Fruit fly (Drosophila melanogaster) whole organism, embryonic: ENCODE results near the gene Ser.

Source experiments
- BEAF-32 ChIP-seq: fragments of 200-800 bp; sonication (Bioruptor generic); optimal IDR thresholded peaks from 3 replicates; lab custom pipeline; 2017; ENCODE audit warnings: missing biosample characterization, missing genetic modification characterization, mild to moderate bottlenecking, moderate library complexity, missing genetic modification reagents
- CG10209 ChIP-seq: fragments of 200-800 bp; sonication (Bioruptor generic); optimal IDR thresholded peaks from 3 replicates; lab custom pipeline; 2017; ENCODE audit warnings: missing biosample characterization, mild to moderate bottlenecking, missing genetic modification characterization, missing genetic modification reagents
- CG11504 ChIP-seq: fragments of 200-800 bp; sonication (Bioruptor generic); optimal IDR thresholded peaks from 3 replicates; lab custom pipeline; 2019; ENCODE audit warnings: missing biosample characterization, mild to moderate bottlenecking, missing genetic modification characterization, moderate library complexity
- CG11696 ChIP-seq: fragments of 200-800 bp; sonication (Bioruptor generic); IDR thresholded peaks from 2 replicates; pipeline ENCODE4 v1.3.6; 2022; ENCODE audit warnings: missing biosample characterization, missing genetic modification characterization
- CG12659 ChIP-seq: fragments of 200-800 bp; sonication (Bioruptor generic); optimal IDR thresholded peaks from 3 replicates; lab custom pipeline; 2017; ENCODE audit warnings: mild to moderate bottlenecking, missing biosample characterization, missing genetic modification reagents, missing genetic modification characterization
- CG15514 ChIP-seq: fragments of 200-800 bp; sonication (Bioruptor generic); optimal IDR thresholded peaks from 3 replicates; lab custom pipeline; 2017; ENCODE audit warnings: missing biosample characterization, missing genetic modification characterization, mild to moderate bottlenecking, moderate library complexity, missing genetic modification reagents
- CG17186 ChIP-seq: fragments of 200-800 bp; sonication (Bioruptor generic); optimal IDR thresholded peaks from 3 replicates; lab custom pipeline; 2017; ENCODE audit warnings: missing biosample characterization, missing genetic modification reagents, missing genetic modification characterization
- CG1792 ChIP-seq: fragments of 200-800 bp; sonication (Bioruptor generic); optimal IDR thresholded peaks from 2 replicates; lab custom pipeline; 2016; ENCODE audit warnings: missing biosample characterization, missing genetic modification characterization
- CG18619 ChIP-seq: fragments of 200-800 bp; sonication (Bioruptor generic); optimal IDR thresholded peaks from 3 replicates; lab custom pipeline; 2017; ENCODE audit warnings: missing biosample characterization, mild to moderate bottlenecking, missing genetic modification characterization
- CG30020 ChIP-seq: fragments of 200-800 bp; optimal IDR thresholded peaks from 2 replicates; lab custom pipeline; 2019; ENCODE audit warnings: missing biosample characterization, mild to moderate bottlenecking, missing genetic modification characterization, moderate library complexity
- CG31224 ChIP-seq: fragments of 200-800 bp; sonication (Bioruptor generic); IDR thresholded peaks from 2 replicates; pipeline ENCODE4 v1.3.6; 2022; ENCODE audit warnings: missing biosample characterization, missing genetic modification characterization
- CG3847 ChIP-seq: fragments of 200-800 bp; sonication (Bioruptor generic); IDR thresholded peaks from 2 replicates; pipeline ENCODE4 v1.3.6; 2022; ENCODE audit warnings: missing biosample characterization, missing genetic modification characterization
- CG6689 ChIP-seq: fragments of 200-800 bp; sonication (Bioruptor generic); IDR thresholded peaks from 2 replicates; pipeline ENCODE4 v1.3.6; 2022; ENCODE audit warnings: missing biosample characterization, missing genetic modification characterization
- CG7786 ChIP-seq: fragments of 200-800 bp; sonication (Bioruptor generic); optimal IDR thresholded peaks from 2 replicates; lab custom pipeline; 2016; ENCODE audit warnings: missing biosample characterization, missing genetic modification characterization
- CG8290 ChIP-seq, 3 experiments: fragments of 200-800 bp; sonication (Bioruptor generic); optimal IDR thresholded peaks; 2 replicates each; lab custom pipeline; 2016 to 2019; ENCODE audit warnings: missing biosample characterization in 3 of 3, missing genetic modification characterization in 3 of 3, mild to moderate bottlenecking in 2 of 3, moderate library complexity in 1 of 3
- CG9609 ChIP-seq: fragments of 200-800 bp; sonication (Bioruptor generic); optimal IDR thresholded peaks from 3 replicates; lab custom pipeline; 2016; ENCODE audit warnings: missing biosample characterization, missing genetic modification characterization
- Chrac-16 ChIP-seq: fragments of 200-800 bp; sonication (Bioruptor generic); optimal IDR thresholded peaks from 3 replicates; lab custom pipeline; 2016; ENCODE audit warnings: missing biosample characterization, missing genetic modification characterization
- Dip2 ChIP-seq: fragments of 200-800 bp; sonication (Bioruptor generic); IDR thresholded peaks from 2 replicates; pipeline ENCODE4 v1.3.6; 2022; ENCODE audit warnings: missing biosample characterization, missing genetic modification characterization
- HLH54F ChIP-seq: fragments of 200-800 bp; sonication (Bioruptor generic); optimal IDR thresholded peaks from 3 replicates; lab custom pipeline; 2016; ENCODE audit warnings: missing biosample characterization, missing genetic modification characterization
- Lim3 ChIP-seq: fragments of 200-800 bp; sonication (Bioruptor generic); IDR thresholded peaks from 2 replicates; pipeline ENCODE4 v1.3.6; 2022; ENCODE audit warnings: missing biosample characterization, missing genetic modification characterization
- Nf-YC ChIP-seq: fragments of 200-800 bp; optimal IDR thresholded peaks from 3 replicates; lab custom pipeline; 2019; ENCODE audit warnings: missing biosample characterization, mild to moderate bottlenecking, missing genetic modification characterization, moderate library complexity
- Oli ChIP-seq: fragments of 200-800 bp; sonication (Bioruptor generic); optimal IDR thresholded peaks from 2 replicates; lab custom pipeline; 2018; ENCODE audit warnings: missing biosample characterization, mild to moderate bottlenecking, missing genetic modification characterization, moderate library complexity
- TFAM ChIP-seq: fragments of 200-800 bp; sonication (Bioruptor generic); optimal IDR thresholded peaks from 2 replicates; lab custom pipeline; 2017; ENCODE audit warnings: missing biosample characterization, missing genetic modification characterization, inconsistent platforms
- Trl ChIP-seq, 3 experiments: fragments of >200 bp in 2 of 3; fragments of 200-800 bp in 1 of 3; sonication (Bioruptor generic) in 1 of 3; optimal IDR thresholded peaks; 2 replicates in 1 of 3; 3 replicates in 2 of 3; lab custom pipeline; 2016 to 2017; ENCODE audit warnings: missing biosample characterization in 1 of 3, missing genetic modification characterization in 1 of 3
- abd-A ChIP-seq: fragments of 200-800 bp; sonication (Bioruptor generic); optimal IDR thresholded peaks from 3 replicates; lab custom pipeline; 2019; ENCODE audit warnings: missing biosample characterization, mild to moderate bottlenecking, missing genetic modification characterization, moderate library complexity
- ac ChIP-seq: fragments of 200-800 bp; sonication (Bioruptor generic); optimal IDR thresholded peaks from 3 replicates; lab custom pipeline; 2017; ENCODE audit warnings: missing biosample characterization, mild to moderate bottlenecking, missing genetic modification characterization
- bigmax ChIP-seq: fragments of 200-800 bp; sonication (Bioruptor generic); optimal IDR thresholded peaks from 2 replicates; lab custom pipeline; 2018; ENCODE audit warnings: missing biosample characterization, mild to moderate bottlenecking, missing genetic modification characterization
- btn ChIP-seq: fragments of 200-800 bp; sonication (Bioruptor generic); optimal IDR thresholded peaks from 2 replicates; lab custom pipeline; 2016; ENCODE audit warnings: missing biosample characterization, missing genetic modification characterization
- dati ChIP-seq: fragments of 200-800 bp; sonication (Bioruptor generic); IDR thresholded peaks from 2 replicates; pipeline ENCODE4 v1.3.6; 2022; ENCODE audit warnings: missing biosample characterization, missing genetic modification characterization
- dpn ChIP-seq, 2 experiments: fragments of 200-800 bp; sonication (Bioruptor generic); optimal IDR thresholded peaks; 3 replicates each; lab custom pipeline; 2016; ENCODE audit warnings: missing biosample characterization in 2 of 2, missing genetic modification characterization in 2 of 2
- gcm2 ChIP-seq: fragments of 200-800 bp; sonication (Bioruptor generic); optimal IDR thresholded peaks from 2 replicates; lab custom pipeline; 2016; ENCODE audit warnings: missing biosample characterization, missing genetic modification characterization
- gro ChIP-seq: fragments of 200-800 bp; sonication (Bioruptor generic); optimal IDR thresholded peaks from 2 replicates; lab custom pipeline; 2016; ENCODE audit warnings: missing biosample characterization, missing genetic modification characterization
- hb ChIP-seq: fragments of 200-800 bp; sonication (Bioruptor generic); IDR thresholded peaks from 3 replicates; pipeline ENCODE4 v1.3.6; 2022; ENCODE audit warnings: missing biosample characterization, missing genetic modification characterization; ENCODE audit not compliant: partially characterized antibody
- hkb ChIP-seq, 2 experiments: fragments of 200-800 bp in 1 of 2; fragments of >200 bp in 1 of 2; sonication (Bioruptor generic) in 1 of 2; IDR thresholded peaks in 1 of 2; optimal IDR thresholded peaks in 1 of 2; 2 replicates each; pipeline versions ENCODE4 v1.3.6 to Lab custom; 2017 to 2022; ENCODE audit warnings: missing biosample characterization in 1 of 2, missing genetic modification characterization in 1 of 2
- ken ChIP-seq: fragments of 200-800 bp; sonication (Bioruptor generic); IDR thresholded peaks from 3 replicates; pipeline ENCODE4 v1.3.6; 2022; ENCODE audit warnings: missing biosample characterization, missing genetic modification characterization
- klu ChIP-seq: fragments of 200-800 bp; sonication (Bioruptor generic); IDR thresholded peaks from 2 replicates; pipeline ENCODE4 v1.3.6; 2022; ENCODE audit warnings: missing biosample characterization, missing genetic modification characterization
- lola ChIP-seq, 3 experiments: fragments of >200 bp in 2 of 3; fragments of 200-800 bp in 1 of 3; sonication (Bioruptor generic) in 1 of 3; optimal IDR thresholded peaks; 2 replicates each; lab custom pipeline; 2017 to 2019; ENCODE audit warnings: missing biosample characterization in 3 of 3, missing genetic modification characterization in 3 of 3, mild to moderate bottlenecking in 1 of 3, moderate library complexity in 1 of 3
- nerfin-2 ChIP-seq: fragments of 200-800 bp; sonication (Bioruptor generic); IDR thresholded peaks from 2 replicates; pipeline ENCODE4 v1.3.6; 2022; ENCODE audit warnings: missing biosample characterization, missing genetic modification characterization; ENCODE audit not compliant: partially characterized antibody
- nom ChIP-seq: fragments of 200-800 bp; sonication (Bioruptor generic); optimal IDR thresholded peaks from 2 replicates; lab custom pipeline; 2017; ENCODE audit warnings: missing biosample characterization, missing genetic modification characterization, mild to moderate bottlenecking, moderate library complexity, missing genetic modification reagents
- pnt ChIP-seq: fragments of 200-800 bp; sonication (Bioruptor generic); optimal IDR thresholded peaks from 3 replicates; lab custom pipeline; 2016; ENCODE audit warnings: missing biosample characterization, missing genetic modification characterization
- row ChIP-seq: fragments of 200-800 bp; sonication (Bioruptor generic); IDR thresholded peaks from 3 replicates; pipeline ENCODE4 v1.3.6; 2022; ENCODE audit warnings: missing biosample characterization, missing genetic modification characterization
- sens-2 ChIP-seq: fragments of 200-800 bp; sonication (Bioruptor generic); IDR thresholded peaks from 2 replicates; pipeline ENCODE4 v1.3.6; 2022; ENCODE audit warnings: missing biosample characterization, missing genetic modification characterization
- sr ChIP-seq: fragments of 200-800 bp; sonication (Bioruptor generic); IDR thresholded peaks from 3 replicates; pipeline ENCODE4 v1.3.6; 2022; ENCODE audit warnings: missing biosample characterization, missing genetic modification characterization
- stc ChIP-seq: fragments of 200-800 bp; sonication (Bioruptor generic); IDR thresholded peaks from 2 replicates; pipeline ENCODE4 v1.3.6; 2022; ENCODE audit warnings: missing biosample characterization, missing genetic modification characterization
- sug ChIP-seq: fragments of 200-800 bp; optimal IDR thresholded peaks from 2 replicates; lab custom pipeline; 2019; ENCODE audit warnings: missing biosample characterization, mild to moderate bottlenecking, missing genetic modification characterization, moderate library complexity
- trh ChIP-seq: fragments of 200-800 bp; sonication (Bioruptor generic); optimal IDR thresholded peaks from 2 replicates; lab custom pipeline; 2016; ENCODE audit warnings: missing biosample characterization, missing genetic modification characterization
- unc-4 ChIP-seq: fragments of 200-800 bp; sonication (Bioruptor generic); IDR thresholded peaks from 2 replicates; pipeline ENCODE4 v1.3.6; 2022; ENCODE audit warnings: missing biosample characterization, missing genetic modification characterization; ENCODE audit not compliant: partially characterized antibody

The Ser gene

dm6 chr3R:27153062-27153878 is 40.8 kb downstream of the Ser start (continued):
- TF ChIP-seq CG10209 (GFP tag; lab: Kevin White, UChicago) (peak; percentile 71), CG7786 (GFP tag; lab: Kevin White, UChicago) (peak; percentile 17), hkb (optimal IDR thresholded peaks at IDR 0.05; lab: Kevin White, UChicago) (no peak), hkb (GFP tag; IDR thresholded peaks at IDR 0.05; lab: Robert Waterston, UW) (0 out of 2 replicates have a peak, but pooled peaks have one; percentile 12), ac (no peak), Trl (optimal IDR thresholded peaks at IDR 0.05; lab: Kevin White, UChicago) (no peak), Trl (GFP tag; optimal IDR thresholded peaks at IDR 0.05; lab: Kevin White, UChicago) (no peak), Dip2 (no peak), bigmax (GFP tag; lab: Kevin White, UChicago) (no peak), nom (no peak), lola (GFP tag; optimal IDR thresholded peaks at IDR 0.05; lab: Kevin White, UChicago) (peak in 1 of 3 experiments; percentile 34), CG18619 (GFP tag; lab: Kevin White, UChicago) (peak; percentile 65), HLH54F (peak; percentile 37), gcm2 (GFP tag; lab: Kevin White, UChicago) (peak; percentile 22), trh (GFP tag; lab: Kevin White, UChicago) (no peak), CG30020 (tag; lab: Kevin White, UChicago) (no peak), btn (GFP tag; lab: Kevin White, UChicago) (no peak), Oli (tag; lab: Kevin White, UChicago) (peak; percentile 70), nerfin-2 (no peak), CG17186 (no peak), CG15514 (GFP tag; lab: Kevin White, UChicago) (peak; percentile 36), CG3847 (GFP tag; lab: Robert Waterston, UW) (0 out of 2 replicates have a peak, but pooled peaks have one; percentile 23), CG9609 (GFP tag; lab: Kevin White, UChicago) (no peak), dati (GFP tag; lab: Robert Waterston, UW) (no peak), sug (tag; lab: Kevin White, UChicago) (peak; percentile 43), ken (no peak), hb (no peak), sens-2 (GFP tag; lab: Robert Waterston, UW) (no peak), CG8290 (GFP tag; optimal IDR thresholded peaks at IDR 0.05; lab: Kevin White, UChicago) (no peak), CG8290 (tag; optimal IDR thresholded peaks at IDR 0.05; lab: Kevin White, UChicago) (peak in 1 of 2 experiments; percentile 43), klu (GFP tag; lab: Robert Waterston, UW) (0 out of 2 replicates have a peak, but pooled peaks have one; percentile 9), unc-4 (GFP tag; lab: Robert Waterston, UW) (no peak), CG12659 (GFP tag; lab: Kevin White, UChicago) (peak; percentile 62), CG1792 (GFP tag; lab: Kevin White, UChicago) (no peak), Lim3 (GFP tag; lab: Robert Waterston, UW) (no peak), CG31224 (GFP tag; lab: Robert Waterston, UW) (no peak), gro (GFP tag; lab: Kevin White, UChicago) (no peak), stc (no peak), BEAF-32 (GFP tag; lab: Kevin White, UChicago) (no peak), CG6689 (GFP tag; lab: Robert Waterston, UW) (no peak), pnt (GFP tag; lab: Kevin White, UChicago) (no peak), CG11504 (tag; lab: Kevin White, UChicago) (peak; percentile 79), row (peak; percentile 66; the same call in 2 of the 3 replicates), TFAM (GFP tag; lab: Kevin White, UChicago) (no peak), dpn (GFP tag; optimal IDR thresholded peaks at IDR 0.05; lab: Kevin White, UChicago) (peak; percentile 19 to 22), Nf-YC (tag; lab: Kevin White, UChicago) (peak; percentile 40), CG11696 (peak; percentile 83), sr (no peak), abd-A (tag; lab: Kevin White, UChicago) (no peak), Chrac-16 (no peak)
